Worm (Caenorhabditis elegans): ENCODE results near the gene cla-1.

cla-1 gene

DNA sequence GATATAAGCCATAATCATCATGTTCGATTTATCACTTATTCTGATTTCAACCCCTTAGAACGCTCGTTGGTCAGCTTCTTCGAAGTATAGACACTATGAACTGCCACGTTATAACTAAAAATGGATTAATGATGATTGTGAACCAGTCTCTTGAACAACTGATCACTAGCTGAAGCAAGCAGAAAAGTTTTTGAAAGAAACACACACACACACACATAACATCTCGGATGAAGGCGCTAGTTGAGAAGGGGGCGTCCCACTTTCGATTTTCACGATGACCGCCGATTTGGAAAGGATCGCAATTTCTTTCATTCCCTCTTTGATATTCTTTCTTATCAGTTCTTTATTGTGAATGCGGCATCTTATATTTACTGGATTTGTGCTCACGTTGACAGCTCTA lies 20.1 kb upstream of the cla-1 start, which contains the start of gene clec-180:
TSS of gene clec-180 (plus strand) at position 301 of the 400 bp plus-strand sequence.
- TF ChIP-seq gei-8 (GFP tag; optimal IDR thresholded peaks at IDR 0.05): no peak
- TF ChIP-seq cey-2 (tag; optimal IDR thresholded peaks at IDR 0.05; ENCODE audit: borderline replicate concordance, insufficient read depth): no peak
- TF ChIP-seq dmd-9 (GFP tag; IDR thresholded peaks at IDR 0.05): no peak
- TF ChIP-seq Y105C5A.15 (GFP tag; IDR thresholded peaks at IDR 0.05): no peak
- no peak for TF ChIP-seq hlh-30 (tag; optimal IDR thresholded peaks at IDR 0.05; ENCODE audit: insufficient read depth)
- TF ChIP-seq nhr-41 (GFP tag; IDR thresholded peaks at IDR 0.05): no peak

DNA sequence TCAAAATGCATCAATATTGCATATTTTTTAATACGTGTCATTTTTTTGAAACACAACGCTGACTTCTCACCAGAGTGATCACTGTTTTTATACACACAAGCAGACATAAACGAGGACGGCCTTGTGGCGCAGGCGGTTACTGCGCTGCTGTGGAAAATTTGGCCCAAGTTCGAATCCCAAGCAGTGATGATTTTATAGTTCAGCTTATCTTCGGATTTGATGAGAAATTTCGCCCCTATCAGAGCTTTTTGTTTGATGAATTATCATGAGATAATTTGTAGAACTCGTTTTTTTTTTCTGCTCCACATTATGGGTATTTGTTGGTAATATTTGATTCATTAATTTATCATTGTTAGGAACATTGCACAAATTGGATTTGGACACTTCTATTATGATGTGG lies 14.8 kb upstream of the cla-1 start:
- TF ChIP-seq pqm-1 (tag; optimal IDR thresholded peaks at IDR 0.05) (peak; percentile 7), ces-1 (GFP tag; optimal IDR thresholded peaks at IDR 0.05) (peak; percentile 66), pha-4 (GFP tag; IDR thresholded peaks at IDR 0.05) (peak; percentile 95), pha-4 (tag; optimal IDR thresholded peaks at IDR 0.05) (no peak), ceh-20 (GFP tag; IDR thresholded peaks at IDR 0.05) (no peak; the same call in none of the 2 replicates), hmg-1.1 (GFP tag; IDR thresholded peaks at IDR 0.05) (peak; percentile 94), Y105C5A.15 (GFP tag; IDR thresholded peaks at IDR 0.05) (peak; percentile 98), daf-12 (tag; optimal IDR thresholded peaks at IDR 0.05) (no peak), nhr-41 (GFP tag; IDR thresholded peaks at IDR 0.05) (peak; percentile 93), gei-8 (GFP tag; optimal IDR thresholded peaks at IDR 0.05) (peak; percentile 92), sdz-12 (GFP tag; optimal IDR thresholded peaks at IDR 0.05) (peak; percentile 95), php-3 (GFP tag; IDR thresholded peaks at IDR 0.05) (peak; percentile 89), D1046.2 (GFP tag; IDR thresholded peaks at IDR 0.05) (peak; percentile 84; the same call in 1 of the 2 replicates), Y5F2A.4 (GFP tag; optimal IDR thresholded peaks at IDR 0.05) (peak; percentile 93), zfp-2 (tag; optimal IDR thresholded peaks at IDR 0.05) (peak; percentile 73), dmd-9 (GFP tag; IDR thresholded peaks at IDR 0.05) (peak; percentile 79; the same call in 1 of the 2 replicates), unc-130 (GFP tag; optimal IDR thresholded peaks at IDR 0.05) (peak; percentile 95), mep-1 (tag; optimal IDR thresholded peaks at IDR 0.05) (peak; percentile 86), zip-2 (tag; optimal IDR thresholded peaks at IDR 0.05) (peak; percentile 69), ZK337.2 (GFP tag; IDR thresholded peaks at IDR 0.05) (peak; percentile 74; the same call in 1 of the 2 replicates), fkh-10 (GFP tag; optimal IDR thresholded peaks at IDR 0.05) (no peak), F44E2.7 (GFP tag; IDR thresholded peaks at IDR 0.05) (peak; percentile 97), hlh-11 (tag; optimal IDR thresholded peaks at IDR 0.05) (peak; percentile 59), madf-9 (GFP tag; conservative IDR thresholded peaks at IDR 0.05) (peak; percentile 88), ctbp-1 (GFP tag; IDR thresholded peaks at IDR 0.05) (peak; percentile 94), Y48G9A.11 (GFP tag; IDR thresholded peaks at IDR 0.05) (peak; percentile 89), ztf-7 (tag; optimal IDR thresholded peaks at IDR 0.05) (peak; percentile 71), nhr-10 (tag; optimal IDR thresholded peaks at IDR 0.05) (no peak), rbr-2 (tag; optimal IDR thresholded peaks at IDR 0.05) (peak; percentile 87), lir-3 (tag; optimal IDR thresholded peaks at IDR 0.05) (peak; percentile 85), madf-5 (GFP tag; IDR thresholded peaks at IDR 0.05) (peak; percentile 90 to 95), set-16 (GFP tag; IDR thresholded peaks at IDR 0.05) (0 out of 2 replicates have a peak, but pooled peaks have one; percentile 21), fos-1 (tag; optimal IDR thresholded peaks at IDR 0.05) (no peak), saeg-2 (GFP tag; IDR thresholded peaks at IDR 0.05) (peak; percentile 79), nhr-76 (tag; optimal IDR thresholded peaks at IDR 0.05) (no peak), aly-2 (tag; optimal IDR thresholded peaks at IDR 0.05) (peak; percentile 85), dpl-1 (GFP tag; optimal IDR thresholded peaks at IDR 0.05) (peak; percentile 65), spr-3 (GFP tag; optimal IDR thresholded peaks at IDR 0.05) (peak; percentile 83), ZK546.5 (tag; optimal IDR thresholded peaks at IDR 0.05) (no peak), nhr-77 (tag; optimal IDR thresholded peaks at IDR 0.05) (peak; percentile 4), F26F4.8 (GFP tag; conservative IDR thresholded peaks at IDR 0.05) (peak; percentile 97), ceh-28 (tag; optimal IDR thresholded peaks at IDR 0.05) (no peak), mdt-29 (GFP tag; IDR thresholded peaks at IDR 0.05) (peak; percentile 81; the same call in 1 of the 2 replicates), nhr-6 (tag; optimal IDR thresholded peaks at IDR 0.05) (peak; percentile 50), nhr-25 (tag; optimal IDR thresholded peaks at IDR 0.05; ENCODE audit: borderline replicate concordance, insufficient read depth) (peak; percentile 38), lin-39 (tag; optimal IDR thresholded peaks at IDR 0.05) (no peak)

Measured in whole organism, L4 larva.